Fruit fly (Drosophila melanogaster) whole organism, embryonic: ENCODE data around the gene Gdh.
A peak's percentile ranks its signal among the peaks of the same experiment; 100 is the strongest.

Source experiments
- Antp ChIP-seq: fragments of 200-800 bp; sonication (Bioruptor generic); optimal IDR thresholded peaks from 3 replicates; lab custom pipeline; 2016; ENCODE audit warnings: missing biosample characterization, missing genetic modification characterization
- Atf3 ChIP-seq: fragments of 200-800 bp; sonication (Bioruptor generic); optimal IDR thresholded peaks from 3 replicates; lab custom pipeline; 2016; ENCODE audit warnings: missing biosample characterization, missing genetic modification characterization
- CG10209 ChIP-seq: fragments of 200-800 bp; sonication (Bioruptor generic); optimal IDR thresholded peaks from 3 replicates; lab custom pipeline; 2017; ENCODE audit warnings: missing biosample characterization, mild to moderate bottlenecking, missing genetic modification characterization, missing genetic modification reagents
- CG10274 ChIP-seq: fragments of 200-800 bp; sonication (Bioruptor generic); optimal IDR thresholded peaks from 3 replicates; lab custom pipeline; 2017; ENCODE audit warnings: missing biosample characterization, mild to moderate bottlenecking, missing genetic modification characterization
- CG10366 ChIP-seq: fragments of 200-800 bp; sonication (Bioruptor generic); IDR thresholded peaks from 2 replicates; pipeline ENCODE4 v1.3.6; 2022; ENCODE audit warnings: missing biosample characterization, missing genetic modification characterization
- CG10654 ChIP-seq: fragments of 200-800 bp; sonication (Bioruptor generic); optimal IDR thresholded peaks from 2 replicates; lab custom pipeline; 2016; ENCODE audit warnings: missing biosample characterization, missing genetic modification characterization
- CG11456 ChIP-seq: fragments of 200-800 bp; sonication (Bioruptor generic); IDR thresholded peaks from 3 replicates; pipeline ENCODE4 v1.3.6; 2022; ENCODE audit warnings: missing biosample characterization, missing genetic modification characterization
- CG12659 ChIP-seq: fragments of 200-800 bp; sonication (Bioruptor generic); optimal IDR thresholded peaks from 3 replicates; lab custom pipeline; 2017; ENCODE audit warnings: mild to moderate bottlenecking, missing biosample characterization, missing genetic modification reagents, missing genetic modification characterization
- CG13287 ChIP-seq: fragments of 200-800 bp; sonication (Bioruptor generic); IDR thresholded peaks from 2 replicates; pipeline ENCODE4 v1.3.6; 2022; ENCODE audit warnings: missing biosample characterization, missing genetic modification characterization; ENCODE audit not compliant: partially characterized antibody
- CG14050 ChIP-seq: fragments of 200-800 bp; sonication (Bioruptor generic); IDR thresholded peaks from 3 replicates; pipeline ENCODE4 v1.3.6; 2022; ENCODE audit warnings: missing biosample characterization, missing genetic modification characterization
- CG14441 ChIP-seq: fragments of 200-800 bp; sonication (Bioruptor generic); IDR thresholded peaks from 2 replicates; pipeline ENCODE4 v1.3.6; 2022; ENCODE audit warnings: missing biosample characterization, missing genetic modification characterization
- CG1529 ChIP-seq: fragments of 200-800 bp; sonication (Bioruptor generic); optimal IDR thresholded peaks from 3 replicates; lab custom pipeline; 2018; ENCODE audit warnings: missing biosample characterization, missing genetic modification characterization
- CG15479 ChIP-seq: fragments of 200-800 bp; sonication (Bioruptor generic); optimal IDR thresholded peaks from 3 replicates; lab custom pipeline; 2019; ENCODE audit warnings: missing biosample characterization, mild to moderate bottlenecking, missing genetic modification characterization, moderate library complexity
- CG1647 ChIP-seq: fragments of 200-800 bp; sonication (Bioruptor generic); optimal IDR thresholded peaks from 3 replicates; lab custom pipeline; 2016; ENCODE audit warnings: missing biosample characterization, missing genetic modification characterization
- CG17359 ChIP-seq: fragments of 200-800 bp; sonication (Bioruptor generic); optimal IDR thresholded peaks from 3 replicates; lab custom pipeline; 2018; ENCODE audit warnings: missing biosample characterization, mild to moderate bottlenecking, missing genetic modification characterization, moderate library complexity
- CG30403 ChIP-seq: fragments of 200-800 bp; sonication (Bioruptor generic); optimal IDR thresholded peaks from 3 replicates; lab custom pipeline; 2016; ENCODE audit warnings: missing biosample characterization, missing genetic modification characterization
- CG42726 ChIP-seq: fragments of 200-800 bp; sonication (Bioruptor generic); IDR thresholded peaks from 2 replicates; pipeline ENCODE4 v1.3.6; 2022; ENCODE audit warnings: missing biosample characterization, missing genetic modification characterization; ENCODE audit not compliant: partially characterized antibody
- CG4282 ChIP-seq: fragments of 200-800 bp; sonication (Bioruptor generic); optimal IDR thresholded peaks from 2 replicates; lab custom pipeline; 2016; ENCODE audit warnings: missing biosample characterization, missing genetic modification characterization
- CG8765 ChIP-seq: fragments of 200-800 bp; sonication (Bioruptor generic); IDR thresholded peaks from 2 replicates; pipeline ENCODE4 v1.3.6; 2022; ENCODE audit warnings: missing biosample characterization, missing genetic modification characterization
- CHES-1-like ChIP-seq: fragments of 200-800 bp; sonication (Bioruptor generic); optimal IDR thresholded peaks from 2 replicates; lab custom pipeline; 2016; ENCODE audit warnings: missing biosample characterization, missing genetic modification characterization
- Camta ChIP-seq: fragments of 200-800 bp; sonication (Bioruptor generic); optimal IDR thresholded peaks from 2 replicates; lab custom pipeline; 2016; ENCODE audit warnings: missing biosample characterization, missing genetic modification characterization
- Dbx ChIP-seq: fragments of 200-800 bp; sonication (Bioruptor generic); IDR thresholded peaks from 3 replicates; pipeline ENCODE4 v1.3.6; 2022; ENCODE audit warnings: missing biosample characterization, missing genetic modification characterization
- E2f1 ChIP-seq: fragments of 200-800 bp; sonication (Bioruptor generic); IDR thresholded peaks from 2 replicates; pipeline ENCODE4 v1.3.6; 2022; ENCODE audit warnings: missing biosample characterization, missing genetic modification characterization
- Fer2 ChIP-seq: fragments of 200-800 bp; sonication (Bioruptor generic); optimal IDR thresholded peaks from 2 replicates; lab custom pipeline; 2018; ENCODE audit warnings: missing biosample characterization, mild to moderate bottlenecking, missing genetic modification characterization, moderate library complexity
- Hmx ChIP-seq: fragments of 200-800 bp; sonication (Bioruptor generic); optimal IDR thresholded peaks from 2 replicates; lab custom pipeline; 2016; ENCODE audit warnings: missing biosample characterization, missing genetic modification characterization
- Hr3 ChIP-seq: fragments of 200-800 bp; sonication (Bioruptor generic); optimal IDR thresholded peaks from 3 replicates; lab custom pipeline; 2016; ENCODE audit warnings: missing biosample characterization, missing genetic modification characterization
- Poxn ChIP-seq: fragments of 200-800 bp; sonication (Bioruptor generic); IDR thresholded peaks from 2 replicates; pipeline ENCODE4 v1.3.6; 2022; ENCODE audit warnings: missing biosample characterization, missing genetic modification characterization
- Sry-β ChIP-seq: fragments of 200-800 bp; sonication (Bioruptor generic); optimal IDR thresholded peaks from 2 replicates; lab custom pipeline; 2018; ENCODE audit warnings: missing biosample characterization, mild to moderate bottlenecking, missing genetic modification characterization, moderate library complexity
- Taf1 ChIP-seq: fragments of 200-800 bp; sonication (Bioruptor generic); IDR thresholded peaks from 2 replicates; pipeline ENCODE4 v1.3.6; 2022; ENCODE audit warnings: missing biosample characterization, missing genetic modification characterization
- Xrp1 ChIP-seq: fragments of 200-800 bp; sonication (Bioruptor generic); IDR thresholded peaks from 2 replicates; pipeline ENCODE4 v1.3.6; 2022; ENCODE audit warnings: missing biosample characterization, missing genetic modification characterization
- ab ChIP-seq: fragments of 200-800 bp; sonication (Bioruptor generic); optimal IDR thresholded peaks from 2 replicates; lab custom pipeline; 2016; ENCODE audit warnings: missing biosample characterization, missing genetic modification characterization
- ara ChIP-seq: fragments of 200-800 bp; sonication (Bioruptor generic); IDR thresholded peaks from 2 replicates; pipeline ENCODE4 v1.3.6; 2022; ENCODE audit warnings: missing biosample characterization, missing genetic modification characterization
- fd102C ChIP-seq: fragments of 200-800 bp; sonication (Bioruptor generic); optimal IDR thresholded peaks from 2 replicates; lab custom pipeline; 2018; ENCODE audit warnings: missing biosample characterization, mild to moderate bottlenecking, missing genetic modification characterization, moderate library complexity
- inv ChIP-seq: fragments of 200-800 bp; sonication (Bioruptor generic); IDR thresholded peaks from 2 replicates; pipeline ENCODE4 v1.3.6; 2022; ENCODE audit warnings: missing biosample characterization, missing genetic modification characterization; ENCODE audit not compliant: partially characterized antibody
- klu ChIP-seq: fragments of 200-800 bp; sonication (Bioruptor generic); IDR thresholded peaks from 2 replicates; pipeline ENCODE4 v1.3.6; 2022; ENCODE audit warnings: missing biosample characterization, missing genetic modification characterization
- lilli ChIP-seq: fragments of 200-800 bp; sonication (Bioruptor generic); optimal IDR thresholded peaks from 3 replicates; lab custom pipeline; 2016; ENCODE audit warnings: missing biosample characterization, missing genetic modification characterization
- nau ChIP-seq: fragments of 200-800 bp; sonication (Bioruptor generic); optimal IDR thresholded peaks from 3 replicates; lab custom pipeline; 2017; ENCODE audit warnings: missing biosample characterization, mild to moderate bottlenecking, missing genetic modification characterization, missing genetic modification reagents
- nerfin-2 ChIP-seq: fragments of 200-800 bp; sonication (Bioruptor generic); IDR thresholded peaks from 2 replicates; pipeline ENCODE4 v1.3.6; 2022; ENCODE audit warnings: missing biosample characterization, missing genetic modification characterization; ENCODE audit not compliant: partially characterized antibody
- org-1 ChIP-seq: fragments of 200-800 bp; sonication (Bioruptor generic); optimal IDR thresholded peaks from 2 replicates; lab custom pipeline; 2017; ENCODE audit warnings: missing biosample characterization, missing genetic modification characterization
- pan ChIP-seq, 4 experiments: fragments of >200 bp in 3 of 4; fragments of 200-800 bp in 1 of 4; sonication (Bioruptor generic) in 1 of 4; optimal IDR thresholded peaks in 3 of 4; IDR thresholded peaks in 1 of 4; 2 replicates each; pipeline versions ENCODE4 v1.3.6 to Lab custom; 2017 to 2022; ENCODE audit warnings: missing biosample characterization in 2 of 4, missing genetic modification characterization in 2 of 4, mixed read lengths in 1 of 4
- pho ChIP-seq: fragments of 200-800 bp; sonication (Bioruptor generic); optimal IDR thresholded peaks from 2 replicates; lab custom pipeline; 2016; ENCODE audit warnings: missing biosample characterization, missing genetic modification characterization
- sens ChIP-seq: fragments of 200-800 bp; sonication (Bioruptor generic); peaks from one replicate; lab custom pipeline; 2016; ENCODE audit warnings: missing biosample characterization, missing genetic modification characterization
- sens-2 ChIP-seq: fragments of 200-800 bp; sonication (Bioruptor generic); IDR thresholded peaks from 2 replicates; pipeline ENCODE4 v1.3.6; 2022; ENCODE audit warnings: missing biosample characterization, missing genetic modification characterization
- seq ChIP-seq: fragments of 200-800 bp; sonication (Bioruptor generic); IDR thresholded peaks from 2 replicates; pipeline ENCODE4 v1.3.6; 2022; ENCODE audit warnings: missing biosample characterization, missing genetic modification characterization
- slou ChIP-seq: fragments of 200-800 bp; sonication (Bioruptor generic); optimal IDR thresholded peaks from 3 replicates; lab custom pipeline; 2016; ENCODE audit warnings: missing biosample characterization, missing genetic modification characterization
- slp2 ChIP-seq: fragments of 200-800 bp; sonication (Bioruptor generic); optimal IDR thresholded peaks from 2 replicates; lab custom pipeline; 2016; ENCODE audit warnings: missing biosample characterization, missing genetic modification characterization
- tio ChIP-seq: fragments of 200-800 bp; sonication (Bioruptor generic); optimal IDR thresholded peaks from 2 replicates; lab custom pipeline; 2017; ENCODE audit warnings: missing biosample characterization, missing genetic modification characterization, inconsistent platforms
- tll ChIP-seq, 2 experiments: fragments of 200-800 bp in 1 of 2; fragments of >200 bp in 1 of 2; sonication (Bioruptor generic) in 1 of 2; optimal IDR thresholded peaks; 2 replicates each; lab custom pipeline; 2017 to 2019; ENCODE audit warnings: missing biosample characterization in 2 of 2, missing genetic modification characterization in 2 of 2, mild to moderate bottlenecking in 1 of 2, moderate library complexity in 1 of 2

Gdh gene

DNA sequence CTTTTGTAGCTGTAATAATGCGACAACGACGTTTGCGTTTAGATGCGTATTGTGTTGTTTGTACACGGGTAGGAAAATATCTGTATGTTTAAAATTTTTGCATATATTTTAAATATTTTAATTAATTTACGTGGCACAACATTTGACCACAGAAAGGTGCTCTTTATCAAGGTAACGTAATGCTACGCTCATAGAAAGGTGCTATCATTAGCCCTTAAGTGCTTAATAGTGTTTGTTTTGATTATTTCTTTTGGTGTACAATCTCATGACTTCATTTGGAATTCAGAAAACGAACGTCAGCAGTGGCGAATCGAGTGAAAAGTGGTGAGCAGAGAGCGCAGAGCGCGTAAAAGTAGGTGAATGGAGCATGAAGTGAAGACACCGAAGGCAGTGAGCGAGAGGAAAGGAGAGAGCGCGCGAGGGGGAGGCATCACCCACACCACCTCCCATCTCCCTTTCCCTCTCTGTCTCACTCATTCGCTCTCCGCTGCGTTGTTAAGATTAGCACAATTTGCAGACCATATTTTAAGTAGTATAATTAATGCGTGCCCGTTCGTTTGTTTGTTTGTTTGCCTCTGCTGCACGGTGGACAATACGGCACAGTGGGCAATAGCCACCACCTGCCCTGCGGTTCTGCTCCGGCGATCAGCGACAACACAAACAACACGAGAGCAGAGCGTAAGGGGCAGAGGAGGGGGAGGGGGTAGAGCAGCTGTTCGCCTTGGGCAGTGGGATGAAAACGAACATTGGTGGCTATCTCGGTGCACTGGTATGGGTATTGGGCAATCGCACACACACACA lies 21.0 kb downstream of the Gdh start (continued):
- TF ChIP-seq CG10366 (peak; percentile 50; the same call in 1 of the 2 replicates), Hmx (GFP tag; lab: Kevin White, UChicago) (no peak), pho (GFP tag; lab: Kevin White, UChicago) (no peak), fd102C (no peak), Sry-β (GFP tag; lab: Kevin White, UChicago) (no peak), sens-2 (GFP tag; lab: Robert Waterston, UW) (no peak), Xrp1 (GFP tag; lab: Robert Waterston, UW) (peak; percentile 58), CG14050 (GFP tag; lab: Robert Waterston, UW) (peak; percentile 13; the same call in 1 of the 3 replicates), slp2 (GFP tag; lab: Kevin White, UChicago) (peak; percentile 11), Poxn (GFP tag; lab: Robert Waterston, UW) (no peak), pan (optimal IDR thresholded peaks at IDR 0.05; lab: Kevin White, UChicago) (no peak), pan (GFP tag; optimal IDR thresholded peaks at IDR 0.05 in 1 of 2, IDR thresholded peaks at IDR 0.05 in 1 of 2) (peak in 1 of 2 experiments; percentile 71), CG15479 (no peak), E2f1 (peak; percentile 66), ab (GFP tag; lab: Kevin White, UChicago) (no peak), CG1529 (GFP tag; lab: Kevin White, UChicago) (no peak), CG12659 (GFP tag; lab: Kevin White, UChicago) (no peak), inv (GFP tag; lab: Robert Waterston, UW) (no peak; the same call in 1 of the 2 replicates), CG1647 (GFP tag; lab: Kevin White, UChicago) (no peak), klu (GFP tag; lab: Robert Waterston, UW) (peak; percentile 58; the same call in 1 of the 2 replicates), org-1 (GFP tag; lab: Kevin White, UChicago) (peak; percentile 26), CG10274 (GFP tag; lab: Kevin White, UChicago) (no peak), slou (GFP tag; lab: Kevin White, UChicago) (no peak), Atf3 (GFP tag; lab: Kevin White, UChicago) (no peak), Antp (GFP tag; lab: Kevin White, UChicago) (no peak), CG10209 (GFP tag; lab: Kevin White, UChicago) (peak; percentile 48), tio (no peak), Hr3 (GFP tag; lab: Kevin White, UChicago) (no peak), CG11456 (GFP tag; lab: Robert Waterston, UW) (0 out of 3 replicates have a peak, but pooled peaks have one; percentile 57), CHES-1-like (no peak), sens (GFP tag; lab: Kevin White, UChicago) (peak; percentile 80), CG8765 (no peak), lilli (no peak), CG10654 (GFP tag; lab: Kevin White, UChicago) (no peak), Camta (no peak), nau (GFP tag; lab: Kevin White, UChicago) (peak; percentile 90), seq (no peak), CG17359 (tag; lab: Kevin White, UChicago) (peak; percentile 57), CG4282 (GFP tag; lab: Kevin White, UChicago) (no peak), CG30403 (GFP tag; lab: Kevin White, UChicago) (peak; percentile 45), tll (GFP tag; optimal IDR thresholded peaks at IDR 0.05; lab: Kevin White, UChicago) (no peak), CG42726 (GFP tag; lab: Robert Waterston, UW) (no peak), Taf1 (peak; percentile 43; the same call in 1 of the 2 replicates), ara (0 out of 2 replicates have a peak, but pooled peaks have one; percentile 51), CG14441 (peak; percentile 63; the same call in 1 of the 2 replicates), nerfin-2 (GFP tag; lab: Robert Waterston, UW) (no peak), Dbx (GFP tag; lab: Robert Waterston, UW) (0 out of 3 replicates have a peak, but pooled peaks have one; percentile 24), Fer2 (no peak), CG13287 (GFP tag; lab: Robert Waterston, UW) (peak; percentile 5)
